Fruit fly (Drosophila melanogaster) Kc167 (cell line): Measurements from ENCODE around the gene mei-9.

Source experiments
- Myc ChIP-seq: fragments of >200 bp; optimal IDR thresholded peaks from 2 replicates; lab custom pipeline; 2017; ENCODE audit warnings: missing external identifiers
- Sin3A ChIP-seq: fragments of >200 bp; optimal IDR thresholded peaks from 2 replicates; lab custom pipeline; 2018; ENCODE audit warnings: missing external identifiers
- h ChIP-seq: fragments of >200 bp; optimal IDR thresholded peaks from 3 replicates; lab custom pipeline; 2018; ENCODE audit warnings: missing external identifiers
- insv ChIP-seq: fragments of >200 bp; optimal IDR thresholded peaks from 3 replicates; lab custom pipeline; 2018; ENCODE audit warnings: missing external identifiers
- psq ChIP-seq: fragments of >200 bp; optimal IDR thresholded peaks from 2 replicates; lab custom pipeline; 2017; ENCODE audit warnings: missing external identifiers
- ttk ChIP-seq: sonication (Bioruptor generic); optimal IDR thresholded peaks from 2 replicates; lab custom pipeline; 2017; ENCODE audit warnings: missing external identifiers

mei-9 gene

dm6 chrX:4311699-4312098 is 6.9 kb downstream of the mei-9 start, which contains the start of gene CG15579:
CG15579 (minus strand) TSS chrX:4311799.
- TF ChIP-seq Sin3A (lab: Kevin White, UChicago), result no peak
- no peak for TF ChIP-seq insv (lab: Kevin White, UChicago)
- TF ChIP-seq psq (lab: Kevin White, UChicago), result no peak
- no peak for TF ChIP-seq h (lab: Kevin White, UChicago)
- no peak for TF ChIP-seq Myc (lab: Kevin White, UChicago)
- no peak for TF ChIP-seq ttk

- TF ChIP-seq Myc (lab: Kevin White, UChicago), result no peak
- TF ChIP-seq ttk, result no peak
- no peak for TF ChIP-seq h (lab: Kevin White, UChicago)
- no peak for TF ChIP-seq insv (lab: Kevin White, UChicago)
- TF ChIP-seq Sin3A (lab: Kevin White, UChicago), result no peak
- no peak for TF ChIP-seq psq (lab: Kevin White, UChicago)
Measured at dm6 chrX:4305980-4306379, 12.6 kb downstream of the mei-9 start.

- TF ChIP-seq ttk, result no peak
- no peak for TF ChIP-seq h (lab: Kevin White, UChicago)
- no peak for TF ChIP-seq Myc (lab: Kevin White, UChicago)
- no peak for TF ChIP-seq insv (lab: Kevin White, UChicago)
- no peak for TF ChIP-seq psq (lab: Kevin White, UChicago)
Measured at dm6 chrX:4302246-4302645, 16.4 kb downstream of the mei-9 start, which contains the start of gene CG12692. CG12692 (minus strand) TSS chrX:4302346.

- TF ChIP-seq h (lab: Kevin White, UChicago), result no peak
- no peak for TF ChIP-seq psq (lab: Kevin White, UChicago)
- no peak for TF ChIP-seq ttk
- no peak for TF ChIP-seq Myc (lab: Kevin White, UChicago)
- TF ChIP-seq Sin3A (lab: Kevin White, UChicago), result no peak
- no peak for TF ChIP-seq insv (lab: Kevin White, UChicago)
Measured at dm6 chrX:4293418-4293817, 25.2 kb downstream of the mei-9 start.

dm6 chrX:4280769-4281168 is 37.8 kb downstream of the mei-9 start:
- TF ChIP-seq Myc (lab: Kevin White, UChicago) (no peak), psq (lab: Kevin White, UChicago) (no peak), Sin3A (lab: Kevin White, UChicago) (no peak), h (lab: Kevin White, UChicago) (no peak), ttk (no peak), insv (lab: Kevin White, UChicago) (no peak)

dm6 chrX:4277861-4278260 is 40.7 kb downstream of the mei-9 start, which contains the start of gene CG15578:
CG15578 (minus strand) TSS chrX:4277961.
- TF ChIP-seq Myc (lab: Kevin White, UChicago) (no peak), h (lab: Kevin White, UChicago) (no peak), ttk (no peak)

dm6 chrX:4276900-4277299 is 41.7 kb downstream of the mei-9 start, which contains the start of gene CG15577:
CG15577 (minus strand) TSS chrX:4277000.
- TF ChIP-seq ttk (no peak), psq (lab: Kevin White, UChicago) (no peak), h (lab: Kevin White, UChicago) (no peak), Sin3A (lab: Kevin White, UChicago) (no peak), insv (lab: Kevin White, UChicago) (no peak), Myc (lab: Kevin White, UChicago) (no peak)

- TF ChIP-seq insv (lab: Kevin White, UChicago) (no peak), Myc (lab: Kevin White, UChicago) (no peak), psq (lab: Kevin White, UChicago) (no peak), h (lab: Kevin White, UChicago) (no peak), Sin3A (lab: Kevin White, UChicago) (no peak), ttk (no peak)
Measured at dm6 chrX:4273499-4273898, 45.1 kb downstream of the mei-9 start.

dm6 chrX:4268401-4268800 is 50.2 kb downstream of the mei-9 start, which contains the start of gene CG15572:
CG15572 (plus strand) TSS chrX:4268701.
- TF ChIP-seq h (lab: Kevin White, UChicago) (no peak), Sin3A (lab: Kevin White, UChicago) (no peak), Myc (lab: Kevin White, UChicago) (no peak), insv (lab: Kevin White, UChicago) (no peak), psq (lab: Kevin White, UChicago) (no peak)

- TF ChIP-seq Myc (lab: Kevin White, UChicago), result no peak
- no peak for TF ChIP-seq ttk
- no peak for TF ChIP-seq Sin3A (lab: Kevin White, UChicago)
- no peak for TF ChIP-seq psq (lab: Kevin White, UChicago)
- no peak for TF ChIP-seq insv (lab: Kevin White, UChicago)
- no peak for TF ChIP-seq h (lab: Kevin White, UChicago)
Measured at dm6 chrX:4265797-4266196, 52.8 kb downstream of the mei-9 start, which contains the start of gene CG12691. CG12691 (plus strand) TSS chrX:4266097.

- TF ChIP-seq Sin3A (lab: Kevin White, UChicago) (no peak), insv (lab: Kevin White, UChicago) (no peak), Myc (lab: Kevin White, UChicago) (no peak), psq (lab: Kevin White, UChicago) (no peak), h (lab: Kevin White, UChicago) (no peak), ttk (no peak)
Measured at dm6 chrX:4265327-4265726, 53.3 kb downstream of the mei-9 start.

- TF ChIP-seq h (lab: Kevin White, UChicago) (no peak), Myc (lab: Kevin White, UChicago) (no peak), Sin3A (lab: Kevin White, UChicago) (no peak), psq (lab: Kevin White, UChicago) (no peak), insv (lab: Kevin White, UChicago) (no peak), ttk (no peak)
Measured at dm6 chrX:4264319-4264718, 54.3 kb downstream of the mei-9 start.
